Worm (Caenorhabditis elegans) whole organism, early embryonic: Measurements from ENCODE around the gene T25F10.1.

Source experiments
- B0310.2 ChIP-seq: sonication (generic microtip); optimal IDR thresholded peaks from 2 replicates; lab custom pipeline; 2016; ENCODE audit warnings: mild to moderate bottlenecking, missing genetic modification characterization, missing compliant biosample characterization
- F13C5.2 ChIP-seq: sonication (generic microtip); optimal IDR thresholded peaks from 2 replicates; lab custom pipeline; 2017; ENCODE audit warnings: mild to moderate bottlenecking, missing genetic modification characterization, inconsistent platforms, missing compliant biosample characterization
- aly-1 ChIP-seq: sonication (generic microtip); optimal IDR thresholded peaks from 2 replicates; lab custom pipeline; 2016; ENCODE audit warnings: missing genetic modification characterization, missing compliant biosample characterization
- ama-1 ChIP-seq: fragments of 150-350 bp; optimal IDR thresholded peaks from 2 replicates; lab custom pipeline; 2014
- ceh-13 ChIP-seq: fragments of 200-800 bp; sonication (Bioruptor generic); optimal IDR thresholded peaks from 2 replicates; lab custom pipeline; 2018; ENCODE audit warnings: mild to moderate bottlenecking, missing genetic modification characterization, missing compliant biosample characterization
- ceh-36 ChIP-seq: sonication (generic microtip); optimal IDR thresholded peaks from 2 replicates; lab custom pipeline; 2016; ENCODE audit warnings: missing genetic modification characterization, inconsistent platforms, missing compliant biosample characterization
- ets-7 ChIP-seq: sonication (generic microtip); optimal IDR thresholded peaks from 2 replicates; lab custom pipeline; 2016; ENCODE audit warnings: missing genotype, missing genetic modification characterization, missing compliant biosample characterization
- flt-1 ChIP-seq: fragments of 200-800 bp; sonication (Bioruptor generic); IDR thresholded peaks from 2 replicates; pipeline ENCODE4 v1.3.6; 2022; ENCODE audit warnings: missing genetic modification characterization, missing compliant biosample characterization
- hmbx-1 ChIP-seq: sonication (generic microtip); optimal IDR thresholded peaks from 2 replicates; lab custom pipeline; 2016; ENCODE audit warnings: mild to moderate bottlenecking, missing genetic modification characterization, missing compliant biosample characterization
- hmg-4 ChIP-seq: fragments of 200-800 bp; sonication (Bioruptor generic); optimal IDR thresholded peaks from 2 replicates; lab custom pipeline; 2018; ENCODE audit warnings: mild to moderate bottlenecking, missing genetic modification characterization, missing compliant biosample characterization
- hnd-1 ChIP-seq: sonication (generic microtip); optimal IDR thresholded peaks from 2 replicates; lab custom pipeline; 2016; ENCODE audit warnings: missing genetic modification characterization, missing compliant biosample characterization
- pes-1 ChIP-seq: fragments of 200-800 bp; sonication (Bioruptor generic); IDR thresholded peaks from 2 replicates; pipeline ENCODE4 v1.3.6; 2022; ENCODE audit warnings: missing genetic modification reagents, missing genetic modification characterization, missing compliant biosample characterization
- scrt-1 ChIP-seq: fragments of 200-800 bp; sonication (Bioruptor generic); IDR thresholded peaks from 2 replicates; pipeline ENCODE4 v1.3.6; 2022; ENCODE audit warnings: missing genetic modification characterization, missing compliant biosample characterization
- sea-1 ChIP-seq: fragments of 200-800 bp; sonication (Bioruptor generic); conservative IDR thresholded peaks from 2 replicates; pipeline ENCODE4 v1.3.6; 2022; ENCODE audit warnings: missing genetic modification characterization, missing compliant biosample characterization
- tbx-11 ChIP-seq: fragments of 200-800 bp; sonication (Bioruptor generic); IDR thresholded peaks from 2 replicates; pipeline ENCODE4 v1.3.6; 2022; ENCODE audit warnings: missing genetic modification characterization, missing compliant biosample characterization
- tbx-37 ChIP-seq: fragments of 200-800 bp; sonication (Bioruptor generic); conservative IDR thresholded peaks from 2 replicates; pipeline ENCODE4 v1.3.6; 2022; ENCODE audit warnings: missing genetic modification reagents, missing genetic modification characterization, missing compliant biosample characterization
- tra-4 ChIP-seq: sonication (generic microtip); optimal IDR thresholded peaks from 2 replicates; lab custom pipeline; 2017; ENCODE audit warnings: missing genetic modification characterization, missing compliant biosample characterization

Gene T25F10.1

DNA sequence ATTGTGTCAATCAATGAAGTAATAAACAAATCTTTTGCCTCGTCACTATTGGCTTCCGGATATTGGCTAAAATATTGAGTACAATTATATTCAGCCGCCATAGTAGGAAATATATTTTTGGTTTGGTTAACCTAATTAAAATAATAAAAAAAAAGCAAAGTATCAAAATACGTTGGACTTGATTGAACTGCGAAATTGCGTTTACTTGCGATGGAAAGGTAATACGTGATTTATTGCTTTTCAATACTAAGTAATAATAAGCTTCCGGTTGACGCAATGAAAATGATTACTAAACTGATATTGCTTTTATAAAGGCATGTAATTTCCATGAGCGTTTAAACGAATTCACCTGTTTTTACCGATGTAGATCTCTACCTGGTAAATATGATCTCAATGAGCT, 31.3 kb downstream of the T25F10.1 start, which contains the start of gene dmsr-9:
Gene dmsr-9, minus strand, starts transcription at position 101 of the 400 bp plus-strand sequence.
- TF ChIP-seq hmg-4 (GFP tag; lab: Kevin White, UChicago) (no peak), ets-7 (tag; lab: Kevin White, UChicago) (no peak), ceh-13 (no peak), tbx-11 (GFP tag; lab: Robert Waterston, UW) (no peak), ceh-36 (tag; lab: Kevin White, UChicago) (no peak), ama-1 (lab: Kevin White, UChicago) (no peak), hmbx-1 (tag; lab: Kevin White, UChicago) (no peak), tra-4 (tag; lab: Kevin White, UChicago) (no peak), flt-1 (no peak), F13C5.2 (no peak), tbx-37 (GFP tag; lab: Robert Waterston, UW) (no peak), scrt-1 (GFP tag; lab: Robert Waterston, UW) (no peak)

- no peak for TF ChIP-seq ceh-13
- no peak for TF ChIP-seq flt-1
- TF ChIP-seq aly-1 (tag; lab: Kevin White, UChicago): no peak
- no peak for TF ChIP-seq B0310.2
- TF ChIP-seq scrt-1 (GFP tag; lab: Robert Waterston, UW): no peak
- TF ChIP-seq tbx-37 (GFP tag; lab: Robert Waterston, UW): no peak
- no peak for TF ChIP-seq pes-1 (GFP tag; lab: Robert Waterston, UW)
- TF ChIP-seq hmbx-1 (tag; lab: Kevin White, UChicago): no peak
- TF ChIP-seq sea-1: no peak
- no peak for TF ChIP-seq hnd-1
- TF ChIP-seq tra-4 (tag; lab: Kevin White, UChicago): no peak
- TF ChIP-seq F13C5.2: no peak
- no peak for TF ChIP-seq ets-7 (tag; lab: Kevin White, UChicago)
- no peak for TF ChIP-seq ama-1 (lab: Kevin White, UChicago)
- no peak for TF ChIP-seq hmg-4 (GFP tag; lab: Kevin White, UChicago)
- TF ChIP-seq ceh-36 (tag; lab: Kevin White, UChicago): no peak
- no peak for TF ChIP-seq tbx-11 (GFP tag; lab: Robert Waterston, UW)
Observed at ce11 chrV:6801850-6802249, 33.5 kb downstream of the T25F10.1 start, which contains the start of gene dmsr-10. Gene dmsr-10 (minus strand): TSS chrV:6801950.

DNA sequence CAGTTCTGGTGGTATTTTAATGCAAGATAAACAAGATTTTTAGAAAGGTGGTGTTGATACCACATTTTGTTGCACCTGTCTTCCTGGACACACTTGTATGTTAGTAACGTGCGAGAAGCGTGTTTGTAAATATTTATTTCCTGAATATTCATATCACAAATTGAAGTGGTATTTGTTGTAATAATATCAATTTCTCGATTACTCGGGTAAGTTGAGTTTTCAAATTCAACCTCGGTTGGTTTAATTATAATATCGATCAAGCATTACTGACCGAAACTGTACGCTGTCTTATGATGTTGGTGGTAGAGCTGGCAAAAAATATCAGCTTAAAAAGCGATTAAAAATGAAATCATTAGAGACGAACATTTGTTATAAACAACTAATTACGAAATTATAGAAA, 35.7 kb downstream of the T25F10.1 start, which contains the start of gene dmsr-11:
Gene dmsr-11, minus strand, starts transcription at position 101 of the 400 bp plus-strand sequence.
- no peak for TF ChIP-seq sea-1
- TF ChIP-seq pes-1 (GFP tag; lab: Robert Waterston, UW): no peak
- TF ChIP-seq B0310.2: no peak
- no peak for TF ChIP-seq ceh-13
- no peak for TF ChIP-seq hmg-4 (GFP tag; lab: Kevin White, UChicago)
- no peak for TF ChIP-seq ceh-36 (tag; lab: Kevin White, UChicago)
- no peak for TF ChIP-seq F13C5.2
- TF ChIP-seq tra-4 (tag; lab: Kevin White, UChicago): no peak
- TF ChIP-seq tbx-11 (GFP tag; lab: Robert Waterston, UW): no peak
- TF ChIP-seq ets-7 (tag; lab: Kevin White, UChicago): no peak
- TF ChIP-seq aly-1 (tag; lab: Kevin White, UChicago): no peak

DNA sequence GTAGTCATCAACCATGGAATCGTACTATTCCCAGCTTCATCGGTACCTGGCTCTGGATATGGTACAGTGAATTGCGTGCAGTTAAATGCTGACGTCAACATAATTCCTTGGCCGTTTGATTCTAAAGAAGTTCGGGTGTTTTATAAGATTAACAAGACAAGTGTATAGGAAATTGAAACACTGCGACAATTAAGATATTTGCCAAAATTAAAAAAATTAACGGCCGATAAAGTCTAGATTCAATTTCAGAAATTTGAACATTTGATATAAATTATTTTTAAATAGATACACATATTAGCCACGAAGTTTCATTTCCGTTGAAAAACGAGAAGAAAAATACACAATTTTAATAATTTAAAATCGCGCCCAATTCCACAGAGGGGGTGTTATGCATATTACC, 38.0 kb downstream of the T25F10.1 start, which contains the start of gene dmsr-12:
Gene dmsr-12, minus strand, starts transcription at position 101 of the 400 bp plus-strand sequence.
- TF ChIP-seq B0310.2: no peak
- TF ChIP-seq sea-1: no peak
- no peak for TF ChIP-seq scrt-1 (GFP tag; lab: Robert Waterston, UW)
- no peak for TF ChIP-seq tbx-37 (GFP tag; lab: Robert Waterston, UW)
- no peak for TF ChIP-seq hmbx-1 (tag; lab: Kevin White, UChicago)
- TF ChIP-seq F13C5.2: no peak
- TF ChIP-seq ceh-13: no peak
- no peak for TF ChIP-seq ets-7 (tag; lab: Kevin White, UChicago)
- TF ChIP-seq tbx-11 (GFP tag; lab: Robert Waterston, UW): no peak
- no peak for TF ChIP-seq hmg-4 (GFP tag; lab: Kevin White, UChicago)
- TF ChIP-seq hnd-1: no peak
- TF ChIP-seq ceh-36 (tag; lab: Kevin White, UChicago): no peak
- TF ChIP-seq tra-4 (tag; lab: Kevin White, UChicago): no peak
- no peak for TF ChIP-seq pes-1 (GFP tag; lab: Robert Waterston, UW)
- no peak for TF ChIP-seq ama-1 (lab: Kevin White, UChicago)
- no peak for TF ChIP-seq flt-1
- no peak for TF ChIP-seq aly-1 (tag; lab: Kevin White, UChicago)

DNA sequence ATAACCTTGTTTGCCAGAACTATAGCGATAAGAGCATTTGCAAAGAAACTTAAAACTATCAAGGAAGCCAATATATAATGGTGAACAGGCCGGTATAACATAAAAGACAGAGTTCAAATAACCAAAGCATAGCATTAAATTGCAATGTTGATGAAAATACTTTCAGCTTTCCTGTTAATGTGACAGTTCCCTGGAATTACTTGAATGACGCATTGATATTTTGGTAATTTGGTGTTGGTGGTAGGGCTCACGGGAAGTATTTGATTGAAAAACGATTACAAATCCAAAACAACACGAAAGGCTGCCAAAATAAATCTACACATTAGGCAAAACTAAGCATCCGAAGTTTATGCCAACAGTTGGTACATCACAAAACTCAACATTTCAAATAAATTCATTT, 40.7 kb downstream of the T25F10.1 start, which contains the start of gene dmsr-16:
Gene dmsr-16, minus strand, starts transcription at position 101 of the 400 bp plus-strand sequence.
- TF ChIP-seq flt-1 (no peak), ceh-13 (no peak), hnd-1 (no peak), tra-4 (tag; lab: Kevin White, UChicago) (no peak), tbx-11 (GFP tag; lab: Robert Waterston, UW) (no peak), hmg-4 (GFP tag; lab: Kevin White, UChicago) (no peak), tbx-37 (GFP tag; lab: Robert Waterston, UW) (no peak), aly-1 (tag; lab: Kevin White, UChicago) (no peak)

DNA sequence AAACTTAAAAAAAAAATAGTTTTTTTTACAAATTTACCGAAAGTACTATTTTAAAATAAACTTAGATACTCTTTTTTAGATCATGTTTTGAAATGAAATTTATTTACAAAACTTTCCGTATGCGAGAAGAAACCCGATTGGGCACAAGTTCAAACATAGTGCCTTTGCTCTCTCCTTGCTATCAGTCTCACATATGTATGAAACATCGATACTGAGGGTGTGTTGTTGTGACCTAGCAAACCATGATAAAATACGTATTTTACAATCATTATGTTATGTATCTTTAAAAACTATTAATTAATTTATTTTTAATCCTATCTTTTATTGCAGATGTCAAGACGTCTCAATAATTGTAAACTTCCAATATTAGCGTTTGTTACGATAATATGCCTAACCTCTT, 41.8 kb downstream of the T25F10.1 start:
- no peak for TF ChIP-seq hmg-4 (GFP tag; lab: Kevin White, UChicago)
- no peak for TF ChIP-seq F13C5.2
- TF ChIP-seq ama-1 (lab: Kevin White, UChicago): no peak
- TF ChIP-seq flt-1: no peak
- no peak for TF ChIP-seq tbx-37 (GFP tag; lab: Robert Waterston, UW)
- no peak for TF ChIP-seq ceh-13
- no peak for TF ChIP-seq ceh-36 (tag; lab: Kevin White, UChicago)
- no peak for TF ChIP-seq B0310.2

- no peak for TF ChIP-seq tbx-37 (GFP tag; lab: Robert Waterston, UW)
- TF ChIP-seq scrt-1 (GFP tag; lab: Robert Waterston, UW): no peak
- no peak for TF ChIP-seq hmbx-1 (tag; lab: Kevin White, UChicago)
- no peak for TF ChIP-seq sea-1
- no peak for TF ChIP-seq ets-7 (tag; lab: Kevin White, UChicago)
- no peak for TF ChIP-seq tra-4 (tag; lab: Kevin White, UChicago)
- no peak for TF ChIP-seq aly-1 (tag; lab: Kevin White, UChicago)
- TF ChIP-seq ceh-13: no peak
- TF ChIP-seq ceh-36 (tag; lab: Kevin White, UChicago): no peak
- TF ChIP-seq flt-1: no peak
- TF ChIP-seq hmg-4 (GFP tag; lab: Kevin White, UChicago): no peak
Observed at ce11 chrV:6811863-6812262, 43.6 kb downstream of the T25F10.1 start.
